Worm (Caenorhabditis elegans) whole organism, L4 larva: ENCODE data around the gene ugt-11.

ENCODE experiments used
- F49E8.2 ChIP-seq: sonication (generic microtip); optimal IDR thresholded peaks from 2 replicates; lab custom pipeline; 2016; ENCODE audit warnings: missing compliant biosample characterization, mild to moderate bottlenecking, missing genetic modification characterization, borderline replicate concordance
- T20F7.1 ChIP-seq: fragments of 200-800 bp; sonication (Bioruptor generic); optimal IDR thresholded peaks from 2 replicates; lab custom pipeline; 2018; ENCODE audit warnings: mild to moderate bottlenecking, missing genetic modification characterization, missing compliant biosample characterization
- fos-1 ChIP-seq: fragments of 150-350 bp; optimal IDR thresholded peaks from 2 replicates; lab custom pipeline; 2014; ENCODE audit warnings: missing biosample characterization, missing genetic modification characterization
- hlh-30 ChIP-seq: sonication (generic microtip); optimal IDR thresholded peaks from 2 replicates; lab custom pipeline; 2017; ENCODE audit warnings: antibody characterized with exemption, mild to moderate bottlenecking, missing genetic modification characterization, missing compliant biosample characterization; ENCODE audit not compliant: insufficient read depth
- mxl-3 ChIP-seq: fragments of 200-800 bp; sonication (Bioruptor generic); optimal IDR thresholded peaks from 2 replicates; lab custom pipeline; 2018; ENCODE audit warnings: mild to moderate bottlenecking, missing genetic modification characterization, missing compliant biosample characterization
- nhr-102 ChIP-seq: sonication (generic microtip); optimal IDR thresholded peaks from 2 replicates; lab custom pipeline; 2016; ENCODE audit warnings: mild to moderate bottlenecking, missing genetic modification characterization, moderate library complexity, missing compliant biosample characterization
- nhr-11 ChIP-seq: fragments of 150-350 bp; optimal IDR thresholded peaks from 2 replicates; lab custom pipeline; 2014; ENCODE audit warnings: missing biosample characterization, missing genetic modification characterization
- nhr-28 ChIP-seq: fragments of 150-350 bp; optimal IDR thresholded peaks from 2 replicates; lab custom pipeline; 2014; ENCODE audit warnings: missing biosample characterization, missing genetic modification characterization
- nhr-76 ChIP-seq: fragments of 150-350 bp; optimal IDR thresholded peaks from 2 replicates; lab custom pipeline; 2014; ENCODE audit warnings: missing biosample characterization, missing genetic modification characterization
- skn-1 ChIP-seq: fragments of 150-350 bp; optimal IDR thresholded peaks from 2 replicates; lab custom pipeline; 2014; ENCODE audit warnings: missing biosample characterization, missing genetic modification characterization
- snpc-4 ChIP-seq: fragments of 150-350 bp; optimal IDR thresholded peaks from 2 replicates; lab custom pipeline; 2014; ENCODE audit warnings: missing biosample characterization, missing genetic modification characterization
- zip-11 ChIP-seq: fragments of 200-800 bp; sonication (Bioruptor generic); IDR thresholded peaks from 2 replicates; pipeline ENCODE4 v1.3.6; 2022; ENCODE audit warnings: missing genetic modification characterization, missing compliant biosample characterization
- ztf-7 ChIP-seq: fragments of 150-350 bp; optimal IDR thresholded peaks from 2 replicates; lab custom pipeline; 2014; ENCODE audit warnings: missing biosample characterization, missing genetic modification characterization

- TF ChIP-seq nhr-11 (tag; lab: Kevin White, UChicago) = no peak
- no peak for TF ChIP-seq nhr-76 (tag; lab: Kevin White, UChicago)
- TF ChIP-seq hlh-30 (tag; lab: Kevin White, UChicago) = no peak
- TF ChIP-seq zip-11 (GFP tag; lab: Robert Waterston, UW) = no peak
- no peak for TF ChIP-seq snpc-4
- no peak for TF ChIP-seq T20F7.1 (GFP tag; lab: Kevin White, UChicago)
- no peak for TF ChIP-seq fos-1 (tag; lab: Kevin White, UChicago)
- TF ChIP-seq ztf-7 (tag; lab: Kevin White, UChicago) = no peak
- TF ChIP-seq nhr-28 (tag; lab: Kevin White, UChicago) = no peak
- no peak for TF ChIP-seq F49E8.2 (tag; lab: Kevin White, UChicago)
- TF ChIP-seq mxl-3 (GFP tag; lab: Kevin White, UChicago) = no peak
- TF ChIP-seq skn-1 (tag; lab: Kevin White, UChicago) = no peak
- TF ChIP-seq nhr-102 (tag; lab: Kevin White, UChicago) = no peak
These were observed 35.0 kb upstream of the ugt-11 start, which contains the start of gene str-205 for ce11 chrV:4929842-4930241.
